Fruit fly (Drosophila melanogaster) Kc167 (cell line): Measurements from ENCODE around the gene ph-p.

ENCODE experiments used
- Myc ChIP-seq: fragments of >200 bp; optimal IDR thresholded peaks from 2 replicates; lab custom pipeline; 2017; ENCODE audit warnings: missing external identifiers
- Sin3A ChIP-seq: fragments of >200 bp; optimal IDR thresholded peaks from 2 replicates; lab custom pipeline; 2018; ENCODE audit warnings: missing external identifiers
- h ChIP-seq: fragments of >200 bp; optimal IDR thresholded peaks from 3 replicates; lab custom pipeline; 2018; ENCODE audit warnings: missing external identifiers
- insv ChIP-seq: fragments of >200 bp; optimal IDR thresholded peaks from 3 replicates; lab custom pipeline; 2018; ENCODE audit warnings: missing external identifiers
- psq ChIP-seq: fragments of >200 bp; optimal IDR thresholded peaks from 2 replicates; lab custom pipeline; 2017; ENCODE audit warnings: missing external identifiers
- ttk ChIP-seq: sonication (Bioruptor generic); optimal IDR thresholded peaks from 2 replicates; lab custom pipeline; 2017; ENCODE audit warnings: missing external identifiers

The ph-p gene

DNA sequence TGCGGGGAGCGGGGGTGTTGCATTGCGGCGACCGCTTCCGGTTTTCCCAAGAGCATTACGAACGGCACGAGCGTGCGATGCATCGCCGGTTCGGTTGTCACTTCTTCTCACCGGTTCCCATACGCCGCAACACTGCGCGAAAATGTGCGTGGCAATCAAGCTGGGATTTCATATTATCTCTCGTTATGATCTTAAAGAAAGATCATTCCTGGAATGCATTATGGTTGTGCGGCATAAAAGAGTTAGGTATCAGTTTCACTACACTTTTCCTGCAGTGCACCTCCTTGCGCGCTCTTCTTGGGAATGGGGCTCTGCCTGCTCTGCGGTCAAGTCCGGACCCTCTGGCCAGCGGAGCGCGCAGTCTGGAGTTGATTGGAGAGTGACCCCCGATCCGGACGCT lies 28.0 kb upstream of the ph-p start:
- no peak for TF ChIP-seq psq
- no peak for TF ChIP-seq insv (lab: Kevin White, UChicago)
- TF ChIP-seq ttk (lab: Kevin White, UChicago), result no peak
- TF ChIP-seq Sin3A, result no peak
- TF ChIP-seq h (lab: Kevin White, UChicago), result no peak
- no peak for TF ChIP-seq Myc

DNA sequence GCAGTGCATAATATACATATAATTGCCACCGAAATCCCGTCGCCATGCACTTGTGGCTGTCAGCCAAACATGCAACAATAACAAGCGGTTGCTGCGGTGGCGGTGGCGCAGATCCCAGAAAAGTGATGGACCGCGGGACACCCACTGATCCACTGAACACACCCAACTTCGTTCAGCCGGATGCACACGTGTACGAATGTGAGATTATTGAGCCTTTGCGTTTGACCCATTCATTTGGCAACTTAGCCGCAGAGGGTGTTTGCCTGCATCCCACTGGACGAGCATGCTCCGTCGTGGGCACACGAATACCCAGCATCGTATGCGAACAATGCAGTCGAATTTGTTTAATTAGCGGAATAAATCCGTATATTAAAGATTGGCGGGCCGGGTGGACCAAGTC lies 27.2 kb upstream of the ph-p start:
- TF ChIP-seq insv (lab: Kevin White, UChicago) (no peak), psq (no peak), ttk (lab: Kevin White, UChicago) (no peak), Myc (no peak), Sin3A (no peak), h (lab: Kevin White, UChicago) (no peak)

DNA sequence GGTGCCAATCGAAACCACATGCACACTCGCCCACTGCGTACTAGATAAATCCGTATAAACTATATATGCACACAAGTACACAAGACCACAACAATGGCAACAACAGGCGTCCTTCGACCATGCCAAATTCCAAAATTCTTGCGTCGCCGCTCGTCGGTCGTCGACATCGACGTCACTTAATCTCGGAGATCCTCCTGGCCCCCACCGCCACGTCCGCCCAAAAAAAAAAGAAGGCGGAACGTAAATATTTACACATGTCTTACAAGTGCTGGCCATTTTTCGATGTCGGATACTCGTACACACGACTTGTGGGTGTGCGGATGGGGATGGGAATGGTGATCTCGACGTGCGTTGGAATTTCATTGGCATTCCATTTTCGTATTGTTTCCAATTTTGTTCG lies 25.2 kb upstream of the ph-p start:
- TF ChIP-seq psq, result no peak
- TF ChIP-seq ttk (lab: Kevin White, UChicago), result no peak
- no peak for TF ChIP-seq insv (lab: Kevin White, UChicago)
- no peak for TF ChIP-seq h (lab: Kevin White, UChicago)
- TF ChIP-seq Sin3A, result no peak
- no peak for TF ChIP-seq Myc

DNA sequence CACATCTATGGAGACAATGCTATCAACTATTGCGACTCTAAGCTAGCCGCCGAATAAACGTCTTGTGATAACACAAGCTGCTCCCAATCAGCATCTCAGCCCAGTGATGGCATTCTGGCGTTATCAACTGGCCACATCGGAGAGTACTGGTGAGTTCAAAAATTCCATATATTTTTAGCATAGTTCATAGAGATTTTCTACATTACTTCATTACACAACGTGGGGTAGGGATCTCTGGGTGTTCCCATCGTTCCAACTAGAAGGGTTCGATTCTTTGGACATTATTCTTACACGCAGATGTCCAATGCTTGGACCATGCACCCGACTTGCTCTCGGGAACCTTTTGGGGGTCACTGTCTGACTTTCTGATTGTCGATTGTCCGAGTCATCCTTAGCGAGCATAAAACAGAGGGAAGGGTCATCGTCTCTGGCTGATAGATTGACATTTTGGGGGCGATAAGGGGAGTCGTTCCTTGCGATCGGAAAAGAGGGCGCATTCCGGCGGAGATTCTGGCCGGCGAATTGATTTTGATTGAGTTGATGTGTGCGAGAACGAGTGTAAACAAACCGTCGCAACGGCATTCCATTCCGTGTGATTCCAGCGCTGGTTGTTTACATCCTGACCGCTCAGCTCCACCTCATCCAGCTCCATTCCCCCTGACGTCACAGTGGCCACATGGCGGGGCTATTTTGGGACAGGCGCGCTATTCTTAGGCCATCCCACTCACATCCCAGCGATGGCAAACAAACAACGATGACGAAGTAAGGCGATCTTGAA lies 24.1 kb upstream of the ph-p start, which contains the start of the genes Cyp4d1 and CG3630:
Cyp4d1 (minus strand) TSS at position 51 of the 778 bp plus-strand sequence.
CG3630 (plus strand) TSS at position 67 of the 778 bp plus-strand sequence.
- no peak for TF ChIP-seq insv (lab: Kevin White, UChicago)
- TF ChIP-seq Sin3A, result no peak
- no peak for TF ChIP-seq Myc
- no peak for TF ChIP-seq ttk (lab: Kevin White, UChicago)
- no peak for TF ChIP-seq h (lab: Kevin White, UChicago)
- TF ChIP-seq psq, result no peak

DNA sequence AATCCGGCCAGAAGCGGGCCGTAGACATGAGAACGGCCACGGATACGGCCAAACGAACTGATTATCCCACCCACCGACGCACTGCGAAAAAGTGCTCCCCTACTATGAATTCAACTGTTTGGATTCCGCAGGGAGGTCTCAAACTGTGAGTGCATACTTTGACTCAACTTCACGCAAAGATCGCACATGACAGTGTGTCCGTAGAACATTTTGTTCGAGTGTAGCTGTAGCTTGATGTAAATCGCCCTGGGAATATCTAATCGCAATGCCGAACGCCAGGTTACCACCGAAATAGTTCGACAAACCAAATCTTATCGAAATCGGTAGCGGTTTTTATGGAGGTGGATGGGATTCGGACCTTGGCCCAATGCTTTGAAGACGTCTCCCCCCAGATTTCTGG lies 22.8 kb upstream of the ph-p start:
- TF ChIP-seq ttk (lab: Kevin White, UChicago) (no peak), psq (no peak), Sin3A (no peak), h (lab: Kevin White, UChicago) (no peak), Myc (no peak), insv (lab: Kevin White, UChicago) (no peak)

DNA sequence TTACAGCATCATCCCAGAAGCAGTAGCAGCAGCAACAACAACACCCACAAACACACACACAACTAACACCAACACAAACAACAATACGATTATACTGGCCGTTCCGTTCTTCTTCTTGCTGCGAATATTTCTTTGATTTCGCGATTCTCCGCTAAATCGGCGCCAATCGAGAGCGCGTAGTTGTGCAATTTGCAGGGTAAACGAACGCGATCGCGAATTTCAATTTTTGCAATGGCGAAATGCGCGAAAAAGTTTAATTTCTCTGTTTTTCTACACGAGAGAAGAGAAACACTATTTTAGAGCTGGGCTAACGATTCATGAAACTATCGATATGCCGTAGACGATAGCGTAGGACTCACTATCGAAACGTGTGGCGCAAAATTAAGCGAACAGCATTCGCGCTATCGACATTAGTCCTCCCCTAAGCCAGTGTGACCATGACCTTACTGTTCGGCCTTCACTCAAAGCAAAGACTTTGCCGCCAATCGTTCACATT lies 20.5 kb upstream of the ph-p start, which contains the start of gene wapl:
wapl (minus strand) TSS at position 316 of the 496 bp plus-strand sequence.
- no peak for TF ChIP-seq ttk (lab: Kevin White, UChicago)
- no peak for TF ChIP-seq psq
- no peak for TF ChIP-seq insv (lab: Kevin White, UChicago)
- no peak for TF ChIP-seq h (lab: Kevin White, UChicago)
- TF ChIP-seq Sin3A, result no peak
- TF ChIP-seq Myc, result no peak

DNA sequence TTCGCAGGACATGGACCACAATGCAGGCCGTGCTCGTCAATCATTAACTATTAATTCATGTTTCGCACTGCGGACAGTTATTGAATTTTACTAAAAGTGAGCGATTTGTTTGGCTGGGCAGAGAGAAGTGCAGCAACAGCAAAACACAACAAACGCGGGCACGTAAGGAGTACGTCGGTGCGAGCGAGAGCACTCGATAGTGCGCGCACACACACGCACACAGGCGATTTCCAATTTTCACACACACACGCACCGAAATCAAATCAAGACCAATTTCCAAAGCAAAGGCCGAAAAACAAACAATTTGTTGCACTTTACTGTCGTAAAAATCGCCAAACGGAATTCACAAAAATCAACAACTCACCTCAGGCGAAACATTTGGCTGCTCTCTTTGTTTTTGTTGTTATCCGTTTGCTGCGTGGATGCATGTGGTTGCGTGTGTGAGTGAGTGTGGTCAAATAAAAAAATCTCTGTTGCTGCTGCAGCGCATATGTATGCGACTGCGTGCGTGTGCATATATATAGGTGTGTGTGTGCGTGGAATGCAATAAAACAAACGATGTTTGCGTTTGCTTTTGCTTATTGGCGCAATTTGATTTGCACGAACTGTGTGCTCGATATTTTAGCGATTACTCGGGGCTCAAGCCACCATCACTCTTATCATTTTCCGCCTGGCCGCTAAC lies 19.9 kb upstream of the ph-p start:
- TF ChIP-seq Sin3A (no peak), insv (lab: Kevin White, UChicago) (no peak), psq (no peak), ttk (lab: Kevin White, UChicago) (no peak), Myc (no peak), h (lab: Kevin White, UChicago) (no peak)

DNA sequence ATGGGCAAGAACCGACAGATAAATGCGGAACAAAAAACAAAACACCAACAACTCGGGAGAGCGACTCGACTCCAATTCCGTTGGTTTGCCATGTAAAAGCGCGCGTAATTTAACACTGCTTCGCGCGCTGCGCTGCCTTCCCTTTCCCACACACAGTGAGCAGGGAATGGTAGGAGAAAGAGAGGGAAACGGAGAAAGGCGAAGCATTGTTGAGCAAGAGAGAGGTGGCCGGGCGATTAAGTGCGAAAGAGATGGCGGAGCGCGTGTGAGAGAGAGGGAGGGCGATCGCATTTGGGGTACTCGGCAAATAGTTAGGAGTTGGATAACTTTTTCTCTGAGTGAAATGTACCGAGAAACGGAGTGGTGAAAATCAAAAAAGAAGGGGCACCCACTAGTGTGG lies 17.7 kb upstream of the ph-p start:
- TF ChIP-seq insv (lab: Kevin White, UChicago), result peak; percentile 88
- no peak for TF ChIP-seq ttk (lab: Kevin White, UChicago)
- peak; percentile 74 for TF ChIP-seq h (lab: Kevin White, UChicago)
- no peak for TF ChIP-seq Sin3A
- TF ChIP-seq psq, result no peak
- TF ChIP-seq Myc, result no peak

DNA sequence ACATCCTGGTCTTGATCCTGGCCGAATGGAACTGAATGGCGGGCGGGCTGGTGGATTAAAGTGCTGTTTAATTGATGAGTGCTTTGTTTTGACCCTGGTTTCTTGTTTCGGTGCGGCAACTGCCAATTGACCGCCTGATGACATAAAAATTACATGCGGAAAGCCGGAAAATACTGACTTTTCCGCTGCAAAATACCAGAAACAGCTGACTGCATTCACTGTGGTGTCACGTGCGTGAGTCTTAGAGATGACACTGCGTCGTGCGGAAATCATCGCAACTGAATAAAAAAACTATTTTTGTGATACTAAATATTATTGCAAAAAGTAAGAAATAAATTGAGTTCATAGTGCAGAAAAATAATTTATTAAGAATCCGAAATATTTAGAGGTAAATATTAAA lies 11.3 kb upstream of the ph-p start, which contains the start of gene bcn92:
bcn92 (minus strand) TSS at position 170 of the 400 bp plus-strand sequence.
- no peak for TF ChIP-seq ttk (lab: Kevin White, UChicago)
- TF ChIP-seq insv (lab: Kevin White, UChicago), result no peak
- no peak for TF ChIP-seq psq
- TF ChIP-seq Myc, result no peak
- TF ChIP-seq h (lab: Kevin White, UChicago), result no peak
- TF ChIP-seq Sin3A, result no peak

DNA sequence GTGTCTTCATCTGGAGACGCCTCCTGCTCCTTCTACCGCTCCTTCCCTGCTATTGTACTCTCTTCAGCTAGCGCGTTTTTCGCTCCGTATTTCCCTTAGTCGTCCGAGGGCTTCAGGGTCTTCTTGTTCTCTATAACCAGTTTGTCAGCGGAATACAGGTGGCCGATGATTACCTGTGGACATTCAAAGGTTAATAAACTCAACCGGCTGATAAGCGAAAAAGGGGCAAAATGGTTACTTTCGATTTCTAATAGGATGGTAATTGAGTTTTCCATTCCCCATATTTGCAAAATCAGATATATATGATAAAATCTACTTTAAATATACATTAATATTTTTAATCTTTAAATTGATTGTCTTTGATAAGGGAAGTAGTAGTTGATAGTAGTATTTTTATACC lies 10.5 kb upstream of the ph-p start:
- TF ChIP-seq h (lab: Kevin White, UChicago), result no peak
- TF ChIP-seq Sin3A, result no peak
- TF ChIP-seq insv (lab: Kevin White, UChicago), result no peak
- TF ChIP-seq psq, result no peak
- no peak for TF ChIP-seq Myc
- TF ChIP-seq ttk (lab: Kevin White, UChicago), result no peak

DNA sequence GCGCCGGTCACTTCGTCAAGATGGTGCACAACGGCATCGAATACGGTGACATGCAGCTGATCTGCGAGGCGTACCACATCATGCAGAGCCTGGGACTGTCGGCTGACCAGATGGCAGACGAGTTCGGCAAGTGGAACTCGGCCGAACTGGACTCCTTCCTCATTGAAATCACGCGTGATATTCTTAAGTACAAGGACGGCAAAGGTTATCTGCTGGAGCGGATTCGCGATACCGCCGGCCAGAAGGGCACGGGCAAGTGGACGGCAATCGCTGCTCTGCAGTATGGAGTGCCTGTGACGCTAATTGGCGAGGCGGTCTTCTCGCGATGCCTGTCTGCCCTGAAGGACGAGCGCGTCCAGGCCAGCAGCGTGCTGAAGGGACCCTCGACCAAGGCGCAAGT lies 9.3 kb upstream of the ph-p start:
- TF ChIP-seq Myc (no peak), ttk (lab: Kevin White, UChicago) (no peak), Sin3A (no peak), psq (no peak), h (lab: Kevin White, UChicago) (no peak), insv (lab: Kevin White, UChicago) (no peak)

DNA sequence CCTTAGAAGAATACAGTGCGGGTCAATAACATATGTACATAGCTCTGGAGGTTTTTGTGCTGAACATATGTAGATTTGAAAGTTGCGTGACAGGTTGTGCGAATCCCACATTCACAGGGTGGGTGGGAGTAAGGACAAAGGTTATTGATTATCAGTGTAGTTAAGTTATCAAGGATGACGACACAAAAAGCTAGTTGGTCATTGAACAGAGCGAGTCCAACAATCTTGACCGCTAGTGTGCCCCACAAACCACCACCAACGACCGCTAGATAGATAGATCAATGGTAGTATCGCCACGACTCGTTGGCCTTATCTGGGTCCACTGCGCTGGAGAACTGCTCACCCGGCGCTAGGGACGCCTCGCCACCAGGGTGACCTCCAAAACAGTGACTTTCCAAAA lies 8.4 kb upstream of the ph-p start:
- TF ChIP-seq insv (lab: Kevin White, UChicago) (no peak), Myc (no peak), ttk (lab: Kevin White, UChicago) (no peak), h (lab: Kevin White, UChicago) (no peak), psq (no peak), Sin3A (no peak)
